Fruit fly (Drosophila melanogaster) whole organism, pupa: Measurements from ENCODE around the gene Ids.

Experiments used
- CG10348 ChIP-seq: fragments of 200-800 bp; sonication (Bioruptor generic); IDR thresholded peaks from 2 replicates; pipeline ENCODE4 v1.3.6; 2022; ENCODE audit warnings: missing biosample characterization, missing genetic modification characterization
- CG12605 ChIP-seq: fragments of 200-800 bp; sonication (Bioruptor generic); IDR thresholded peaks from 2 replicates; pipeline ENCODE4 v1.3.6; 2022; ENCODE audit warnings: missing biosample characterization, missing genetic modification characterization
- CG13204 ChIP-seq: fragments of 200-800 bp; sonication (Bioruptor generic); optimal IDR thresholded peaks from 2 replicates; lab custom pipeline; 2018; ENCODE audit warnings: missing biosample characterization, mild to moderate bottlenecking, missing genetic modification characterization, moderate library complexity
- CG14655 ChIP-seq: fragments of 200-800 bp; sonication (Bioruptor generic); optimal IDR thresholded peaks from 3 replicates; lab custom pipeline; 2017; ENCODE audit warnings: mild to moderate bottlenecking, missing biosample characterization, missing genetic modification reagents, missing genetic modification characterization
- CG15710 ChIP-seq: fragments of 200-800 bp; sonication (Bioruptor generic); optimal IDR thresholded peaks from 2 replicates; lab custom pipeline; 2018; ENCODE audit warnings: missing biosample characterization, mild to moderate bottlenecking, missing genetic modification characterization, moderate library complexity
- CG17806 ChIP-seq: fragments of 200-800 bp; sonication (Bioruptor generic); optimal IDR thresholded peaks from 2 replicates; lab custom pipeline; 2018; ENCODE audit warnings: missing biosample characterization, mild to moderate bottlenecking, missing genetic modification characterization, moderate library complexity
- CG32121 ChIP-seq: fragments of 200-800 bp; sonication (Bioruptor generic); IDR thresholded peaks from 2 replicates; pipeline ENCODE4 v1.3.6; 2022; ENCODE audit warnings: missing biosample characterization, missing genetic modification characterization
- CG34367 ChIP-seq: fragments of 200-800 bp; sonication (Bioruptor generic); optimal IDR thresholded peaks from 2 replicates; lab custom pipeline; 2018; ENCODE audit warnings: missing biosample characterization, mild to moderate bottlenecking, missing genetic modification characterization
- CG4496 ChIP-seq: fragments of 200-800 bp; sonication (Bioruptor generic); IDR thresholded peaks from 3 replicates; pipeline ENCODE4 v1.3.6; 2022; ENCODE audit warnings: missing biosample characterization, missing genetic modification characterization
- CG8159 ChIP-seq: fragments of 200-800 bp; sonication (Bioruptor generic); optimal IDR thresholded peaks from 3 replicates; lab custom pipeline; 2018; ENCODE audit warnings: missing biosample characterization, mild to moderate bottlenecking, missing genetic modification characterization, moderate library complexity
- CG8301 ChIP-seq: fragments of 200-800 bp; sonication (Bioruptor generic); optimal IDR thresholded peaks from 2 replicates; lab custom pipeline; 2018; ENCODE audit warnings: missing biosample characterization, mild to moderate bottlenecking, missing genetic modification characterization
- CG9948 ChIP-seq: fragments of 200-800 bp; sonication (Bioruptor generic); optimal IDR thresholded peaks from 2 replicates; lab custom pipeline; 2018; ENCODE audit warnings: missing biosample characterization, mild to moderate bottlenecking, missing genetic modification characterization, moderate library complexity
- D1 ChIP-seq: fragments of 200-800 bp; sonication (Bioruptor generic); optimal IDR thresholded peaks from 2 replicates; lab custom pipeline; 2018; ENCODE audit warnings: missing biosample characterization, mild to moderate bottlenecking, missing genetic modification characterization, moderate library complexity
- EcR ChIP-seq: fragments of 200-800 bp; sonication (Bioruptor generic); optimal IDR thresholded peaks from 3 replicates; lab custom pipeline; 2019; ENCODE audit warnings: missing biosample characterization, missing genetic modification characterization, mild to moderate bottlenecking, moderate library complexity, missing genetic modification reagents
- Ets98B ChIP-seq: fragments of 200-800 bp; sonication (Bioruptor generic); IDR thresholded peaks from 2 replicates; pipeline ENCODE4 v1.3.6; 2022; ENCODE audit warnings: missing biosample characterization, missing genetic modification characterization
- Pif1A ChIP-seq: fragments of 200-800 bp; sonication (Bioruptor generic); optimal IDR thresholded peaks from 3 replicates; lab custom pipeline; 2016; ENCODE audit warnings: missing biosample characterization, missing genetic modification characterization
- Pif1B ChIP-seq: fragments of 200-800 bp; sonication (Bioruptor generic); optimal IDR thresholded peaks from 3 replicates; lab custom pipeline; 2016; ENCODE audit warnings: missing biosample characterization, missing genetic modification characterization
- Snoo ChIP-seq: fragments of 200-800 bp; sonication (Bioruptor generic); optimal IDR thresholded peaks from 3 replicates; lab custom pipeline; 2017; ENCODE audit warnings: missing biosample characterization, mild to moderate bottlenecking, missing genetic modification characterization, inconsistent platforms
- fd96Ca ChIP-seq: fragments of 200-800 bp; sonication (Bioruptor generic); IDR thresholded peaks from 3 replicates; pipeline ENCODE4 v1.3.6; 2022; ENCODE audit warnings: missing biosample characterization, missing genetic modification characterization
- gl ChIP-seq: fragments of 200-800 bp; sonication (Bioruptor generic); optimal IDR thresholded peaks from 2 replicates; lab custom pipeline; 2018; ENCODE audit warnings: missing biosample characterization, mild to moderate bottlenecking, missing genetic modification characterization
- rn ChIP-seq: fragments of 200-800 bp; sonication (Bioruptor generic); IDR thresholded peaks from 2 replicates; pipeline ENCODE4 v1.3.6; 2022; ENCODE audit warnings: missing biosample characterization, missing genetic modification characterization

Gene Ids

dm6 chr3L:3348956-3349824, 28.9 kb upstream of the Ids start:
- TF ChIP-seq CG15710 (tag; lab: Kevin White, UChicago), result no peak
- TF ChIP-seq EcR, result peak; percentile 53
- no peak for TF ChIP-seq Snoo (tag; lab: Kevin White, UChicago)
- 0 out of 3 replicates have a peak, but pooled peaks have one; percentile 26 for TF ChIP-seq CG4496

- TF ChIP-seq CG10348 (GFP tag; lab: Robert Waterston, UW) (no peak), CG14655 (no peak), CG8159 (tag; lab: Kevin White, UChicago) (no peak), CG32121 (GFP tag; lab: Robert Waterston, UW) (no peak), rn (GFP tag; lab: Robert Waterston, UW) (no peak), EcR (no peak), fd96Ca (no peak), Pif1B (GFP tag; lab: Kevin White, UChicago) (no peak)
Observed at dm6 chr3L:3349825-3350123, 28.3 kb upstream of the Ids start.

dm6 chr3L:3350572-3351343, 27.3 kb upstream of the Ids start:
- TF ChIP-seq CG32121 (GFP tag; lab: Robert Waterston, UW), result no peak
- TF ChIP-seq CG10348 (GFP tag; lab: Robert Waterston, UW), result no peak
- no peak for TF ChIP-seq CG34367
- no peak for TF ChIP-seq CG9948 (tag; lab: Kevin White, UChicago)
- TF ChIP-seq D1, result no peak
- TF ChIP-seq rn (GFP tag; lab: Robert Waterston, UW), result no peak
- no peak for TF ChIP-seq CG8301 (tag; lab: Kevin White, UChicago)
- TF ChIP-seq Snoo (tag; lab: Kevin White, UChicago), result no peak
- no peak for TF ChIP-seq Ets98B
- no peak for TF ChIP-seq CG15710 (tag; lab: Kevin White, UChicago)
- TF ChIP-seq Pif1B (GFP tag; lab: Kevin White, UChicago), result no peak
- TF ChIP-seq CG13204 (GFP tag; lab: Kevin White, UChicago), result no peak
- TF ChIP-seq fd96Ca, result no peak
- no peak for TF ChIP-seq CG17806 (tag; lab: Kevin White, UChicago)
- TF ChIP-seq Pif1A (GFP tag; lab: Kevin White, UChicago), result no peak
- no peak for TF ChIP-seq EcR
- no peak for TF ChIP-seq CG4496
- no peak for TF ChIP-seq gl
- no peak for TF ChIP-seq CG14655

- TF ChIP-seq Ets98B (no peak), CG12605 (no peak), CG17806 (tag; lab: Kevin White, UChicago) (no peak), EcR (peak; percentile 27), gl (no peak), CG9948 (tag; lab: Kevin White, UChicago) (no peak), fd96Ca (no peak), CG34367 (no peak)
Observed at dm6 chr3L:3351814-3352359, 26.2 kb upstream of the Ids start.

- TF ChIP-seq EcR (no peak), CG34367 (no peak), Pif1B (GFP tag; lab: Kevin White, UChicago) (no peak), CG14655 (no peak), CG13204 (GFP tag; lab: Kevin White, UChicago) (no peak), Ets98B (no peak), CG9948 (tag; lab: Kevin White, UChicago) (no peak), CG32121 (GFP tag; lab: Robert Waterston, UW) (no peak), CG4496 (no peak), CG8159 (tag; lab: Kevin White, UChicago) (no peak), CG12605 (no peak), CG10348 (GFP tag; lab: Robert Waterston, UW) (no peak), rn (GFP tag; lab: Robert Waterston, UW) (no peak), Snoo (tag; lab: Kevin White, UChicago) (no peak), D1 (no peak), CG8301 (tag; lab: Kevin White, UChicago) (no peak), CG17806 (tag; lab: Kevin White, UChicago) (no peak)
Observed at dm6 chr3L:3352516-3352915, 25.6 kb upstream of the Ids start.

- TF ChIP-seq EcR (no peak), CG13204 (GFP tag; lab: Kevin White, UChicago) (no peak), CG10348 (GFP tag; lab: Robert Waterston, UW) (no peak), CG14655 (no peak), CG4496 (no peak), fd96Ca (no peak), CG34367 (no peak), Pif1B (GFP tag; lab: Kevin White, UChicago) (no peak), D1 (no peak), CG9948 (tag; lab: Kevin White, UChicago) (no peak), Ets98B (no peak), CG17806 (tag; lab: Kevin White, UChicago) (no peak), gl (no peak), CG15710 (tag; lab: Kevin White, UChicago) (no peak), CG32121 (GFP tag; lab: Robert Waterston, UW) (no peak), CG12605 (no peak)
Observed at dm6 chr3L:3353297-3353696, 24.8 kb upstream of the Ids start.
